Worm (Caenorhabditis elegans): Measurements from ENCODE around the gene trr-1.

ce11 chrII:11617715-11618114, 58.0 kb downstream of the trr-1 start:
- TF ChIP-seq ama-1 (optimal IDR thresholded peaks at IDR 0.05) (no peak), scrt-1 (GFP tag; IDR thresholded peaks at IDR 0.05) (no peak), ets-7 (tag; optimal IDR thresholded peaks at IDR 0.05) (no peak), pes-1 (GFP tag; IDR thresholded peaks at IDR 0.05) (no peak), hnd-1 (tag; optimal IDR thresholded peaks at IDR 0.05) (no peak), tbx-37 (GFP tag; conservative IDR thresholded peaks at IDR 0.05) (no peak), F13C5.2 (tag; optimal IDR thresholded peaks at IDR 0.05) (no peak), flt-1 (GFP tag; IDR thresholded peaks at IDR 0.05) (no peak), tbx-11 (GFP tag; IDR thresholded peaks at IDR 0.05) (no peak)

All from whole organism, early embryonic.